Worm (Caenorhabditis elegans) whole organism, mixed stage, embryonic: ENCODE data around the gene mai-1.

Experiments used
- M03D4.4 ChIP-seq: sonication (generic microtip); optimal IDR thresholded peaks from 2 replicates; lab custom pipeline; 2017; ENCODE audit warnings: mild to moderate bottlenecking, missing genetic modification characterization, missing compliant biosample characterization
- blmp-1 ChIP-seq: fragments of 150-350 bp; optimal IDR thresholded peaks from 2 replicates; lab custom pipeline; 2014; ENCODE audit warnings: missing biosample characterization, missing genetic modification characterization
- ceh-39 ChIP-seq: fragments of 150-350 bp; optimal IDR thresholded peaks from 2 replicates; lab custom pipeline; 2014; ENCODE audit warnings: missing biosample characterization, missing genetic modification characterization
- mep-1 ChIP-seq: fragments of 150-350 bp; optimal IDR thresholded peaks from 2 replicates; lab custom pipeline; 2017; ENCODE audit warnings: missing biosample characterization, missing genetic modification reagents, missing genetic modification characterization, inconsistent platforms
- pha-4 ChIP-seq: fragments of 150-350 bp; optimal IDR thresholded peaks from 2 replicates; lab custom pipeline; 2018; ENCODE audit warnings: missing biosample characterization, missing genetic modification reagents, missing genetic modification characterization
- snpc-4 ChIP-seq: fragments of 150-350 bp; optimal IDR thresholded peaks from 2 replicates; lab custom pipeline; 2014; ENCODE audit warnings: missing biosample characterization, missing genetic modification characterization
- tbx-8 ChIP-seq: fragments of 200-800 bp; sonication (Bioruptor generic); optimal IDR thresholded peaks from 2 replicates; lab custom pipeline; 2018; ENCODE audit warnings: mild to moderate bottlenecking, missing genetic modification characterization, moderate library complexity, missing compliant biosample characterization
- unc-120 ChIP-seq: sonication (generic microtip); optimal IDR thresholded peaks from 2 replicates; lab custom pipeline; 2017; ENCODE audit warnings: missing genetic modification characterization, missing compliant biosample characterization; ENCODE audit not compliant: poor library complexity, severe bottlenecking
- unc-62 ChIP-seq: fragments of 150-350 bp; optimal IDR thresholded peaks from 2 replicates; lab custom pipeline; 2014; ENCODE audit warnings: missing biosample characterization, missing genetic modification reagents, missing genetic modification characterization

ce11 chrX:3155111-3155843 lies 38.9 kb upstream of the mai-1 start:
- no peak for TF ChIP-seq blmp-1 (tag; lab: Kevin White, UChicago)
- TF ChIP-seq unc-62 (GFP tag; lab: Kevin White, UChicago), result no peak
- TF ChIP-seq pha-4 (tag; lab: Kevin White, UChicago), result no peak
- TF ChIP-seq ceh-39 (tag; lab: Kevin White, UChicago), result no peak
- TF ChIP-seq mep-1 (tag; lab: Kevin White, UChicago), result no peak
- no peak for TF ChIP-seq M03D4.4 (tag; lab: Kevin White, UChicago)
- TF ChIP-seq tbx-8 (GFP tag; lab: Kevin White, UChicago), result no peak
- no peak for TF ChIP-seq snpc-4 (tag; lab: Kevin White, UChicago)
- no peak for TF ChIP-seq unc-120 (tag; lab: Kevin White, UChicago)
